Fruit fly (Drosophila melanogaster) whole organism, embryonic: ENCODE measurements around the gene Gr61a.
A peak's percentile ranks its signal among the peaks of the same experiment; 100 is the strongest.

ENCODE experiments used
- Atf6 ChIP-seq: fragments of 200-800 bp; sonication (Bioruptor generic); IDR thresholded peaks from 2 replicates; pipeline ENCODE4 v1.3.6; 2022; ENCODE audit warnings: missing biosample characterization, missing genetic modification characterization
- B-H2 ChIP-seq: fragments of 200-800 bp; sonication (Bioruptor generic); optimal IDR thresholded peaks from 2 replicates; lab custom pipeline; 2018; ENCODE audit warnings: missing biosample characterization, mild to moderate bottlenecking, missing genetic modification characterization
- C15 ChIP-seq: fragments of 200-800 bp; sonication (Bioruptor generic); IDR thresholded peaks from 3 replicates; pipeline ENCODE4 v1.3.6; 2022; ENCODE audit warnings: missing biosample characterization, missing genetic modification characterization
- CG1602 ChIP-seq: fragments of 200-800 bp; sonication (Bioruptor generic); optimal IDR thresholded peaks from 3 replicates; lab custom pipeline; 2016; ENCODE audit warnings: missing biosample characterization, missing genetic modification characterization
- CG16813 ChIP-seq: fragments of 200-800 bp; sonication (Bioruptor generic); IDR thresholded peaks from 3 replicates; pipeline ENCODE4 v1.3.6; 2022; ENCODE audit warnings: missing biosample characterization, missing genetic modification characterization; ENCODE audit not compliant: partially characterized antibody
- CG17829 ChIP-seq: fragments of 200-800 bp; optimal IDR thresholded peaks from 2 replicates; lab custom pipeline; 2019; ENCODE audit warnings: missing biosample characterization, mild to moderate bottlenecking, missing genetic modification characterization, moderate library complexity
- CG2129 ChIP-seq: fragments of 200-800 bp; sonication (Bioruptor generic); IDR thresholded peaks from 2 replicates; pipeline ENCODE4 v1.3.6; 2022; ENCODE audit warnings: missing biosample characterization, missing genetic modification characterization; ENCODE audit not compliant: partially characterized antibody
- CG2199 ChIP-seq: fragments of 200-800 bp; sonication (Bioruptor generic); IDR thresholded peaks from 3 replicates; pipeline ENCODE4 v1.3.6; 2022; ENCODE audit warnings: missing biosample characterization, missing genetic modification characterization
- CG3163 ChIP-seq: fragments of 200-800 bp; sonication (Bioruptor generic); optimal IDR thresholded peaks from 3 replicates; lab custom pipeline; 2016; ENCODE audit warnings: missing biosample characterization, missing genetic modification characterization
- CG3995 ChIP-seq: fragments of 200-800 bp; sonication (Bioruptor generic); optimal IDR thresholded peaks from 3 replicates; lab custom pipeline; 2016; ENCODE audit warnings: missing biosample characterization, missing genetic modification characterization
- CG42726 ChIP-seq: fragments of 200-800 bp; sonication (Bioruptor generic); IDR thresholded peaks from 2 replicates; pipeline ENCODE4 v1.3.6; 2022; ENCODE audit warnings: missing biosample characterization, missing genetic modification characterization; ENCODE audit not compliant: partially characterized antibody
- CG4282 ChIP-seq: fragments of 200-800 bp; sonication (Bioruptor generic); optimal IDR thresholded peaks from 2 replicates; lab custom pipeline; 2016; ENCODE audit warnings: missing biosample characterization, missing genetic modification characterization
- CG4360 ChIP-seq: fragments of 200-800 bp; sonication (Bioruptor generic); IDR thresholded peaks from 2 replicates; pipeline ENCODE4 v1.3.6; 2022; ENCODE audit warnings: missing biosample characterization, missing genetic modification characterization
- CG4854 ChIP-seq: fragments of 200-800 bp; sonication (Bioruptor generic); optimal IDR thresholded peaks from 2 replicates; lab custom pipeline; 2016; ENCODE audit warnings: missing biosample characterization, missing genetic modification characterization, inconsistent platforms
- CG6272 ChIP-seq: fragments of 200-800 bp; sonication (Bioruptor generic); IDR thresholded peaks from 2 replicates; pipeline ENCODE4 v1.3.6; 2022; ENCODE audit warnings: missing biosample characterization, missing genetic modification characterization
- CG6683 ChIP-seq: fragments of 200-800 bp; sonication (Bioruptor generic); optimal IDR thresholded peaks from 2 replicates; lab custom pipeline; 2017; ENCODE audit warnings: missing biosample characterization, mild to moderate bottlenecking, missing genetic modification characterization, missing genetic modification reagents
- CG6689 ChIP-seq: fragments of 200-800 bp; sonication (Bioruptor generic); IDR thresholded peaks from 2 replicates; pipeline ENCODE4 v1.3.6; 2022; ENCODE audit warnings: missing biosample characterization, missing genetic modification characterization
- CG7271 ChIP-seq: fragments of 200-800 bp; sonication (Bioruptor generic); optimal IDR thresholded peaks from 2 replicates; lab custom pipeline; 2018; ENCODE audit warnings: missing biosample characterization, mild to moderate bottlenecking, missing genetic modification characterization, moderate library complexity
- CG7963 ChIP-seq: fragments of 200-800 bp; sonication (Bioruptor generic); IDR thresholded peaks from 3 replicates; pipeline ENCODE4 v1.3.6; 2022; ENCODE audit warnings: missing biosample characterization, missing genetic modification characterization; ENCODE audit not compliant: partially characterized antibody
- CG8388 ChIP-seq: fragments of 200-800 bp; sonication (Bioruptor generic); optimal IDR thresholded peaks from 2 replicates; lab custom pipeline; 2019; ENCODE audit warnings: missing biosample characterization, mild to moderate bottlenecking, missing genetic modification characterization, moderate library complexity
- CG9932 ChIP-seq: fragments of 200-800 bp; sonication (Bioruptor generic); IDR thresholded peaks from 2 replicates; pipeline ENCODE4 v1.3.6; 2022; ENCODE audit warnings: missing biosample characterization, missing genetic modification characterization
- CTCF ChIP-seq: fragments of 200-800 bp; sonication (Bioruptor generic); optimal IDR thresholded peaks from 2 replicates; lab custom pipeline; 2017; ENCODE audit warnings: missing biosample characterization, mild to moderate bottlenecking, missing genetic modification characterization, moderate library complexity
- ERR ChIP-seq: fragments of 200-800 bp; sonication (Bioruptor generic); optimal IDR thresholded peaks from 2 replicates; lab custom pipeline; 2016; ENCODE audit warnings: missing biosample characterization, missing genetic modification characterization
- HHEX ChIP-seq: fragments of 200-800 bp; sonication (Bioruptor generic); optimal IDR thresholded peaks from 3 replicates; lab custom pipeline; 2017; ENCODE audit warnings: missing biosample characterization, mild to moderate bottlenecking, missing genetic modification characterization, missing genetic modification reagents
- Hmx ChIP-seq: fragments of 200-800 bp; sonication (Bioruptor generic); optimal IDR thresholded peaks from 2 replicates; lab custom pipeline; 2016; ENCODE audit warnings: missing biosample characterization, missing genetic modification characterization
- Jarid2 ChIP-seq: fragments of 200-800 bp; sonication (Bioruptor generic); optimal IDR thresholded peaks from 3 replicates; lab custom pipeline; 2017; ENCODE audit warnings: mild to moderate bottlenecking, missing biosample characterization, missing genetic modification reagents, missing genetic modification characterization
- MBD-R2 ChIP-seq: fragments of 200-800 bp; sonication (Bioruptor generic); IDR thresholded peaks from 2 replicates; pipeline ENCODE4 v1.3.6; 2022; ENCODE audit warnings: missing biosample characterization, missing genetic modification characterization
- NC2α ChIP-seq: fragments of 200-800 bp; sonication (Bioruptor generic); optimal IDR thresholded peaks from 2 replicates; lab custom pipeline; 2016; ENCODE audit warnings: missing biosample characterization, missing genetic modification characterization
- NfI ChIP-seq: fragments of 200-800 bp; sonication (Bioruptor generic); optimal IDR thresholded peaks from 3 replicates; lab custom pipeline; 2018; ENCODE audit warnings: missing biosample characterization, mild to moderate bottlenecking, missing genetic modification characterization, moderate library complexity
- Opbp ChIP-seq: fragments of 200-800 bp; sonication (Bioruptor generic); IDR thresholded peaks from 3 replicates; pipeline ENCODE4 v1.3.6; 2022; ENCODE audit warnings: missing biosample characterization, missing genetic modification characterization; ENCODE audit not compliant: partially characterized antibody
- Optix ChIP-seq: fragments of 200-800 bp; sonication (Bioruptor generic); IDR thresholded peaks from 3 replicates; pipeline ENCODE4 v1.3.6; 2022; ENCODE audit warnings: missing biosample characterization, missing genetic modification characterization
- Sin3A ChIP-seq: fragments of >200 bp; optimal IDR thresholded peaks from 2 replicates; lab custom pipeline; 2018
- Sry-β ChIP-seq: fragments of 200-800 bp; sonication (Bioruptor generic); optimal IDR thresholded peaks from 2 replicates; lab custom pipeline; 2018; ENCODE audit warnings: missing biosample characterization, mild to moderate bottlenecking, missing genetic modification characterization, moderate library complexity
- Vsx1 ChIP-seq: fragments of 200-800 bp; sonication (Bioruptor generic); optimal IDR thresholded peaks from 2 replicates; lab custom pipeline; 2017; ENCODE audit warnings: missing biosample characterization, mild to moderate bottlenecking, missing genetic modification characterization, missing genetic modification reagents
- ase ChIP-seq: fragments of 200-800 bp; sonication (Bioruptor generic); IDR thresholded peaks from 3 replicates; pipeline ENCODE4 v1.3.6; 2022; ENCODE audit warnings: missing biosample characterization, missing genetic modification characterization
- da ChIP-seq: fragments of 200-800 bp; sonication (Bioruptor generic); optimal IDR thresholded peaks from 2 replicates; lab custom pipeline; 2016; ENCODE audit warnings: missing biosample characterization, missing genetic modification characterization
- dmrt99B ChIP-seq: fragments of 200-800 bp; sonication (Bioruptor generic); optimal IDR thresholded peaks from 2 replicates; lab custom pipeline; 2018; ENCODE audit warnings: missing biosample characterization, mild to moderate bottlenecking, missing genetic modification characterization, moderate library complexity
- ems ChIP-seq: fragments of 200-800 bp; sonication (Bioruptor generic); optimal IDR thresholded peaks from 3 replicates; lab custom pipeline; 2016; ENCODE audit warnings: missing biosample characterization, missing genetic modification characterization
- ftz-f1 ChIP-seq: fragments of 200-800 bp; sonication (Bioruptor generic); optimal IDR thresholded peaks from 2 replicates; lab custom pipeline; 2016; ENCODE audit warnings: missing biosample characterization, missing genetic modification characterization
- jumu ChIP-seq: fragments of 200-800 bp; sonication (Bioruptor generic); optimal IDR thresholded peaks from 3 replicates; lab custom pipeline; 2016; ENCODE audit warnings: missing biosample characterization, missing genetic modification characterization
- kah ChIP-seq: fragments of 200-800 bp; sonication (Bioruptor generic); optimal IDR thresholded peaks from 2 replicates; lab custom pipeline; 2018; ENCODE audit warnings: missing biosample characterization, mild to moderate bottlenecking, missing genetic modification characterization
- lmd ChIP-seq: fragments of 200-800 bp; sonication (Bioruptor generic); IDR thresholded peaks from 2 replicates; pipeline ENCODE4 v1.3.6; 2022; ENCODE audit warnings: missing biosample characterization, missing genetic modification characterization
- lola ChIP-seq, 3 experiments: fragments of >200 bp in 2 of 3; fragments of 200-800 bp in 1 of 3; sonication (Bioruptor generic) in 1 of 3; optimal IDR thresholded peaks; 2 replicates each; lab custom pipeline; 2017 to 2019; ENCODE audit warnings: missing biosample characterization in 3 of 3, missing genetic modification characterization in 3 of 3, mild to moderate bottlenecking in 1 of 3, moderate library complexity in 1 of 3
- maf-S ChIP-seq: fragments of 200-800 bp; sonication (Bioruptor generic); optimal IDR thresholded peaks from 2 replicates; lab custom pipeline; 2016; ENCODE audit warnings: missing biosample characterization, missing genetic modification characterization
- mirr ChIP-seq: fragments of 200-800 bp; sonication (Bioruptor generic); optimal IDR thresholded peaks from 3 replicates; lab custom pipeline; 2018; ENCODE audit warnings: missing biosample characterization, mild to moderate bottlenecking, missing genetic modification characterization
- pros ChIP-seq: fragments of 200-800 bp; sonication (Bioruptor generic); optimal IDR thresholded peaks from 3 replicates; lab custom pipeline; 2019; ENCODE audit warnings: missing biosample characterization, mild to moderate bottlenecking, missing genetic modification characterization, moderate library complexity
- rib ChIP-seq: fragments of 200-800 bp; sonication (Bioruptor generic); IDR thresholded peaks from 2 replicates; pipeline ENCODE4 v1.3.6; 2022; ENCODE audit warnings: missing biosample characterization, missing genetic modification characterization
- run ChIP-seq: fragments of 200-800 bp; sonication (Bioruptor generic); optimal IDR thresholded peaks from 3 replicates; lab custom pipeline; 2018; ENCODE audit warnings: missing biosample characterization, mild to moderate bottlenecking, missing genetic modification characterization
- tap ChIP-seq: fragments of 200-800 bp; optimal IDR thresholded peaks from 3 replicates; lab custom pipeline; 2019; ENCODE audit warnings: missing biosample characterization, mild to moderate bottlenecking, missing genetic modification characterization, moderate library complexity
- twi ChIP-seq: fragments of 200-800 bp; optimal IDR thresholded peaks from 2 replicates; lab custom pipeline; 2019; ENCODE audit warnings: missing biosample characterization, mild to moderate bottlenecking, missing genetic modification characterization, moderate library complexity
- vvl ChIP-seq: fragments of 200-800 bp; sonication (Bioruptor generic); IDR thresholded peaks from 2 replicates; pipeline ENCODE4 v1.3.6; 2022; ENCODE audit warnings: missing biosample characterization, missing genetic modification characterization

Gene Gr61a

dm6 chr3L:802700-803273, 38.5 kb upstream of the Gr61a start (continued):
- TF ChIP-seq C15 (peak; percentile 82), CG4854 (GFP tag; lab: Kevin White, UChicago) (peak; percentile 67), CG1602 (GFP tag; lab: Kevin White, UChicago) (peak; percentile 81), lola (GFP tag; optimal IDR thresholded peaks at IDR 0.05; lab: Kevin White, UChicago) (peak in 1 of 3 experiments; percentile 74), lmd (GFP tag; lab: Robert Waterston, UW) (peak; percentile 86), CG8388 (GFP tag; lab: Kevin White, UChicago) (peak; percentile 87), MBD-R2 (GFP tag; lab: Robert Waterston, UW) (peak; percentile 75), CG6683 (GFP tag; lab: Kevin White, UChicago) (peak; percentile 75), twi (peak; percentile 76), mirr (peak; percentile 67), tap (tag; lab: Kevin White, UChicago) (peak; percentile 71), Vsx1 (GFP tag; lab: Kevin White, UChicago) (peak; percentile 73), Opbp (GFP tag; lab: Robert Waterston, UW) (no peak), CG2199 (GFP tag; lab: Robert Waterston, UW) (peak; percentile 94), CG7963 (GFP tag; lab: Robert Waterston, UW) (no peak), NfI (GFP tag; lab: Kevin White, UChicago) (peak; percentile 90), CG2129 (GFP tag; lab: Robert Waterston, UW) (no peak), Atf6 (GFP tag; lab: Robert Waterston, UW) (peak; percentile 88), HHEX (GFP tag; lab: Kevin White, UChicago) (peak; percentile 85), CG16813 (GFP tag; lab: Robert Waterston, UW) (no peak), CG3163 (peak; percentile 71), CG4360 (peak; percentile 71), CTCF (GFP tag; lab: Kevin White, UChicago) (peak; percentile 3), Sry-β (GFP tag; lab: Kevin White, UChicago) (peak; percentile 2), Sin3A (no peak), pros (GFP tag; lab: Kevin White, UChicago) (peak; percentile 28), maf-S (peak; percentile 91), ase (GFP tag; lab: Robert Waterston, UW) (peak; percentile 89), Optix (GFP tag; lab: Robert Waterston, UW) (peak; percentile 94), Hmx (GFP tag; lab: Kevin White, UChicago) (peak; percentile 51), B-H2 (GFP tag; lab: Kevin White, UChicago) (peak; percentile 77), vvl (GFP tag; lab: Robert Waterston, UW) (peak; percentile 96), CG9932 (GFP tag; lab: Robert Waterston, UW) (peak; percentile 91), CG42726 (GFP tag; lab: Robert Waterston, UW) (no peak), dmrt99B (tag; lab: Kevin White, UChicago) (peak; percentile 88), run (tag; lab: Kevin White, UChicago) (peak; percentile 70), jumu (GFP tag; lab: Kevin White, UChicago) (peak; percentile 94), Jarid2 (GFP tag; lab: Kevin White, UChicago) (peak; percentile 28), ERR (peak; percentile 87), da (GFP tag; lab: Kevin White, UChicago) (peak; percentile 69), NC2α (GFP tag; lab: Kevin White, UChicago) (peak; percentile 54), CG3995 (GFP tag; lab: Kevin White, UChicago) (peak; percentile 30), CG4282 (peak; percentile 54), kah (GFP tag; lab: Kevin White, UChicago) (peak; percentile 52), CG6689 (peak; percentile 91), rib (GFP tag; lab: Robert Waterston, UW) (peak; percentile 89), CG7271 (no peak), CG6272 (peak; percentile 84), ftz-f1 (GFP tag; lab: Kevin White, UChicago) (no peak), ems (GFP tag; lab: Kevin White, UChicago) (peak; percentile 80), CG17829 (tag; lab: Kevin White, UChicago) (peak; percentile 77)
